Worm (Caenorhabditis elegans): ENCODE results near the gene C02F5.12.

C02F5.12 gene

ce11 chrIII:8242809-8243208 is at the start of gene C02F5.12 (continued):
- TF ChIP-seq mxl-3 (GFP tag; optimal IDR thresholded peaks at IDR 0.05) (no peak), daf-8 (GFP tag; IDR thresholded peaks at IDR 0.05) (no peak), nhr-42 (GFP tag; IDR thresholded peaks at IDR 0.05) (no peak), hif-1 (tag; optimal IDR thresholded peaks at IDR 0.05) (no peak), ztf-7 (tag; optimal IDR thresholded peaks at IDR 0.05) (no peak), ceh-82 (tag; optimal IDR thresholded peaks at IDR 0.05) (no peak), dve-1 (tag; optimal IDR thresholded peaks at IDR 0.05; ENCODE audit: insufficient read depth) (peak; percentile 51), gei-8 (GFP tag; optimal IDR thresholded peaks at IDR 0.05) (no peak), R02D3.7 (tag; optimal IDR thresholded peaks at IDR 0.05) (no peak), hlh-11 (tag; optimal IDR thresholded peaks at IDR 0.05) (peak; percentile 64), fos-1 (tag; optimal IDR thresholded peaks at IDR 0.05) (no peak), egl-27 (tag; optimal IDR thresholded peaks at IDR 0.05) (no peak), T20F7.1 (GFP tag; optimal IDR thresholded peaks at IDR 0.05) (peak; percentile 20), nhr-76 (tag; optimal IDR thresholded peaks at IDR 0.05) (no peak), nhr-25 (tag; optimal IDR thresholded peaks at IDR 0.05; ENCODE audit: borderline replicate concordance, insufficient read depth) (no peak), cey-2 (tag; optimal IDR thresholded peaks at IDR 0.05; ENCODE audit: borderline replicate concordance, insufficient read depth) (no peak), unc-130 (GFP tag; optimal IDR thresholded peaks at IDR 0.05) (no peak), mxl-2 (GFP tag; conservative IDR thresholded peaks at IDR 0.05) (no peak), mep-1 (tag; optimal IDR thresholded peaks at IDR 0.05) (peak; percentile 63), lir-3 (tag; optimal IDR thresholded peaks at IDR 0.05) (no peak), ama-1 (optimal IDR thresholded peaks at IDR 0.05) (no peak), tag-97 (GFP tag; IDR thresholded peaks at IDR 0.05) (no peak), attf-4 (tag; optimal IDR thresholded peaks at IDR 0.05) (no peak), fkh-10 (GFP tag; optimal IDR thresholded peaks at IDR 0.05) (no peak), aha-1 (tag) (no peak), dpl-1 (GFP tag; optimal IDR thresholded peaks at IDR 0.05) (no peak), arid-1 (GFP tag; conservative IDR thresholded peaks at IDR 0.05) (0 out of 2 replicates have a peak, but pooled peaks have one; percentile 32), ceh-20 (GFP tag; IDR thresholded peaks at IDR 0.05) (no peak), F26F4.8 (GFP tag; conservative IDR thresholded peaks at IDR 0.05) (no peak), Y75B8A.6 (GFP tag; IDR thresholded peaks at IDR 0.05) (no peak), jun-1 (tag; optimal IDR thresholded peaks at IDR 0.05) (no peak), spr-3 (GFP tag; optimal IDR thresholded peaks at IDR 0.05) (no peak), dmd-6 (GFP tag; IDR thresholded peaks at IDR 0.05) (peak; percentile 17; the same call in 1 of the 2 replicates), lin-29 (GFP tag; IDR thresholded peaks at IDR 0.05) (no peak), ceh-28 (tag; optimal IDR thresholded peaks at IDR 0.05) (no peak), Y105C5A.15 (GFP tag; IDR thresholded peaks at IDR 0.05) (no peak), T26A8.4 (GFP tag; IDR thresholded peaks at IDR 0.05) (no peak), set-16 (GFP tag; IDR thresholded peaks at IDR 0.05) (no peak), dmd-8 (GFP tag; IDR thresholded peaks at IDR 0.05) (0 out of 2 replicates have a peak, but pooled peaks have one; percentile 45), nhr-77 (tag; optimal IDR thresholded peaks at IDR 0.05) (no peak), mes-2 (tag; optimal IDR thresholded peaks at IDR 0.05; ENCODE audit: poor library complexity, severe bottlenecking) (peak; percentile 53), mdl-1 (tag; optimal IDR thresholded peaks at IDR 0.05) (no peak), F44E2.7 (GFP tag; IDR thresholded peaks at IDR 0.05) (no peak), unc-62 (GFP tag; optimal IDR thresholded peaks at IDR 0.05 in 1 of 2) (no peak), unc-62 (tag; optimal IDR thresholded peaks at IDR 0.05) (no peak), hlh-30 (tag; optimal IDR thresholded peaks at IDR 0.05; ENCODE audit: insufficient read depth) (peak; percentile 79), daf-12 (tag; optimal IDR thresholded peaks at IDR 0.05) (no peak), pqm-1 (tag; optimal IDR thresholded peaks at IDR 0.05) (no peak), ceh-32 (tag; optimal IDR thresholded peaks at IDR 0.05; ENCODE audit: poor library complexity) (no peak), zag-1 (tag; optimal IDR thresholded peaks at IDR 0.05) (no peak), pha-4 (GFP tag; IDR thresholded peaks at IDR 0.05) (no peak), pha-4 (tag; optimal IDR thresholded peaks at IDR 0.05) (no peak)

Measured in whole organism, L4 larva.